Fruit fly (Drosophila melanogaster) Kc167 (cell line): Measurements from ENCODE around the gene Rsbp15.

ENCODE experiments used
- Myc ChIP-seq: fragments of >200 bp; optimal IDR thresholded peaks from 2 replicates; lab custom pipeline; 2017; ENCODE audit warnings: missing external identifiers
- Sin3A ChIP-seq: fragments of >200 bp; optimal IDR thresholded peaks from 2 replicates; lab custom pipeline; 2018; ENCODE audit warnings: missing external identifiers
- h ChIP-seq: fragments of >200 bp; optimal IDR thresholded peaks from 3 replicates; lab custom pipeline; 2018; ENCODE audit warnings: missing external identifiers
- insv ChIP-seq: fragments of >200 bp; optimal IDR thresholded peaks from 3 replicates; lab custom pipeline; 2018; ENCODE audit warnings: missing external identifiers
- psq ChIP-seq: fragments of >200 bp; optimal IDR thresholded peaks from 2 replicates; lab custom pipeline; 2017; ENCODE audit warnings: missing external identifiers
- ttk ChIP-seq: sonication (Bioruptor generic); optimal IDR thresholded peaks from 2 replicates; lab custom pipeline; 2017; ENCODE audit warnings: missing external identifiers

The Rsbp15 gene

DNA sequence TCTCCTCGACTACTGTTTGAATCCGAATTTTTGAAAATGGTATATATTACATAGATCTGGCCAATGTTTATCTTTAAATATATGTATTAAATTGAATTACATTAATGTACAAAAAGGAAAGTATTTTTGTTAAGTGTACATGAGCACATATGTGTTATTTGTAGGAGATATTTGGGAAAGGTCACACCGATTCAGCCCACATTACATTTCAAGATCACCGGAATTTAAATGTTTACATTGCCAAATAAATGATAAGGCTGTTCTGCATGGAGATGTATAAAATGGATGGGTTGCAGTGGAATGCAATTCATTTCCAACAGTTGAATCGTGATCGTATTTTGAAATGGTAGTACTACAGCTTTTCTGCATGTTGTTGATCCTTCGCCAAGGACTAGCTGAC is 6.9 kb downstream of the Rsbp15 start, which contains the start of gene CG3916:
CG3916 (plus strand) TSS at position 301 of the 400 bp plus-strand sequence.
- TF ChIP-seq h (lab: Kevin White, UChicago), result no peak
- no peak for TF ChIP-seq ttk (lab: Kevin White, UChicago)
- no peak for TF ChIP-seq Sin3A (lab: Kevin White, UChicago)
- TF ChIP-seq Myc (lab: Kevin White, UChicago), result no peak
- TF ChIP-seq psq, result no peak
- no peak for TF ChIP-seq insv (lab: Kevin White, UChicago)

DNA sequence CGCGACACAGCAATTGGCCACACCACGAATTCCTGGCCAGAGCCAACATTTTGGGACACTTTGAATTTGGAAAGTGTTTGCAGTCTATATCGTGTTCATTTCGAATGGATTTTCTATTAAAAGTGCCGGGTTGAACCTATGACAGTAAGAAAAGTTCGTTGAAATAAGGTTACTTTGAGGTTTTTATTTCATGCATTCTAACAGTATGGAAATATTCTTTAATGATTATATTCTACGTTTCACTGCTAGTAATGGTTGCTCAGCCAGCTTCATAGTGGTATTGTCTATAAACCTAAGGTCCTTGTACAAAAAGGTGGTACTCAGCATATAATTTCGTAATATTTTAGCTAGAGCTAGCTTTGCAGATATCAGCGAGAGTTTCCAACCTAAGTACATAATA is 10.4 kb downstream of the Rsbp15 start, which contains the start of gene Pglym87:
Pglym87 (minus strand) TSS at position 101 of the 400 bp plus-strand sequence.
- TF ChIP-seq ttk (lab: Kevin White, UChicago), result no peak

dm6 chr3R:12234584-12234983 is 12.4 kb downstream of the Rsbp15 start, which contains the start of gene Cyp313a5:
TSS of gene Cyp313a5 (minus strand) at chr3R:12234684.
- TF ChIP-seq Sin3A (lab: Kevin White, UChicago), result no peak
- no peak for TF ChIP-seq h (lab: Kevin White, UChicago)
- no peak for TF ChIP-seq psq
- no peak for TF ChIP-seq ttk (lab: Kevin White, UChicago)
- no peak for TF ChIP-seq Myc (lab: Kevin White, UChicago)
- no peak for TF ChIP-seq insv (lab: Kevin White, UChicago)

dm6 chr3R:12236804-12237203 is 14.6 kb downstream of the Rsbp15 start, which contains the start of gene Cyp313a2:
TSS of gene Cyp313a2 (minus strand) at chr3R:12236904.
- TF ChIP-seq Sin3A (lab: Kevin White, UChicago) (no peak), ttk (lab: Kevin White, UChicago) (no peak), Myc (lab: Kevin White, UChicago) (no peak), insv (lab: Kevin White, UChicago) (no peak), h (lab: Kevin White, UChicago) (no peak), psq (no peak)

DNA sequence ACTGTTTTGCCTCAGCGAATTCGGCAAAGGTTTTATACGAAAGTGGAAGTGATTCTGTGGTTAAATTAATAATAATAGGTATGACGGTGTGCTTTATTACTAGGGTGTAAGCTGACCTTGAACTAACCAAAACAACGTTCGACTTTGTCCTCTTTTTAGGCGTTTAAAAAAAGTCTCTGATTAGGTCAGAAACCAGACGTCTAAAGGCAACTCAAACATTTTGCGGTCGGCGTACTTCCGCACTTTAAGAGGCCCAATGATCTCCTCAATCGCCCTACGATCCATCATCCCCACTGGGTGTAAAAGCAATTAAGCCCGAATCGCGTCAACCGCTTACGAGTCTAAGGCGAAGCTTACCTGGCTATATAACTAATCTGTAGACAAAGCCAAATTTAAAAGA is 17.0 kb downstream of the Rsbp15 start, which contains the start of gene Cyp313a3:
Cyp313a3 (minus strand) TSS at position 101 of the 400 bp plus-strand sequence.
- no peak for TF ChIP-seq h (lab: Kevin White, UChicago)

DNA sequence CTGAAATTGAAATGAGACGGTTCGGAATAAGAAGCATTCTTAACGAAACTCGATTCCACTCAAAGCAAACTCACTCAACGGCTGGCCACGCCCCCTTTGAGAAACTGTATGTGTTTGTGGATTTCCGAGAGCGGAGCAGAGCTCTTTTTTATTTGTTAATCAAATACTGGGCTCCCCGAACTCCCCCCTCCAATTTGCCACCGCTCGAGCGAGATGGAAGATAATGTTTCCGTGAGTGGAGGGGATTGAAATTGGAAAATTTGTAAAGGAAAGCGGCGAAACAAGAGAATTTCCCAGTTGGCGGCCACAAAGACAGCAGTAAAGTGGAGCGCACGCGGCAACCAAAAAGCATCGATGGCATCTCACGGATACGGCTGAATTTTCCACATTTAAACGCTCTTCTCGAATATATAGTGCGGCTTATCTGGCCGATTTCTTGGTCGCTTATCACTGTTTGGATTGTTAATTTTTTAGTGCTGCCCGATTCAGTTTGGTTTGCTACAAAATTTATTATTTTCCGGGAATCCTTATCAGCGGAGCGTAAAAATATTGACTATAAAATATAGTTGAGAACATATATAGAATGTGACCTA is 22.4 kb downstream of the Rsbp15 start:
- TF ChIP-seq Myc (lab: Kevin White, UChicago) (no peak), psq (no peak), ttk (lab: Kevin White, UChicago) (no peak)

dm6 chr3R:12248243-12248642 is 26.1 kb downstream of the Rsbp15 start:
- TF ChIP-seq Sin3A (lab: Kevin White, UChicago), result no peak
- no peak for TF ChIP-seq insv (lab: Kevin White, UChicago)
- TF ChIP-seq h (lab: Kevin White, UChicago), result no peak
- TF ChIP-seq ttk (lab: Kevin White, UChicago), result no peak
- TF ChIP-seq Myc (lab: Kevin White, UChicago), result no peak
- TF ChIP-seq psq, result no peak

DNA sequence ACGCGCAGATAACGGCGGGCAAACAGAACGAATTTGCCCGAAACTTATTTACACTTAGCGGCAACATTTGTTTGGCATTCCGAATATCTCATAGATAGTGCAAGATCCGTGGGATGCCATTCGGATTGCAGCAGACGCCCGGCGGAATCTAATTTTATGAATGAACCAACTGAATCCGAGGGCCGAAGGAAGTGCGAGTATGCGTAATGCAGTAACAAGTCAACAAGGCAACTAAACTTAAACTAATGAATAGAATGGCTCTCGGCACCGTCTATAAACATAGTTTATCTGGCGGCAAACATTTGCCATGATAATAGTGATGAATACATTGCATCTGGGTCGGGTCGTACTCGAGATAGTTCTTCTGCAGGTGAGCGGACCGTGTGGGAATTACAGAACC is 28.0 kb downstream of the Rsbp15 start:
- TF ChIP-seq Myc (lab: Kevin White, UChicago) (no peak), Sin3A (lab: Kevin White, UChicago) (no peak), psq (no peak), insv (lab: Kevin White, UChicago) (no peak), h (lab: Kevin White, UChicago) (no peak), ttk (lab: Kevin White, UChicago) (no peak)

DNA sequence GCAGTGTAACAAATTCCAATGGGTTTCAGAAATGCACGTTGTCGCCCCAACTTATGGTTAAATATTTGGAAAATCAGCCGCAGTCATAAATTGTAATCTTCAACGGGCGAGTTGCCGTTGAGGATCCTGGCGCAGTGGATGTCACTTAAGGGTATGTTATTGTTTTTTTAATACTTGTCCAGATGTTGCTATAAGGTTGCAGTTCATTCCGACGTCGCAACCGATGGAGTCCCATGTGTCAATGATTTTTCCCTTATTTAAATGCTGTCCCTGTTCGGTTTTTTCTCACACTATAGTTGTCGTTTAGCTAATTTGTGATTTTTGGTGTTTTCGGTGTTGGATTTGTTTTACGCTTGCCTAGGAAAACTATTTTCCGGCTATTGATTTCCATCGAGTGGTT is 29.3 kb downstream of the Rsbp15 start:
- TF ChIP-seq Sin3A (lab: Kevin White, UChicago) (no peak), psq (no peak), h (lab: Kevin White, UChicago) (no peak), ttk (lab: Kevin White, UChicago) (no peak), Myc (lab: Kevin White, UChicago) (no peak), insv (lab: Kevin White, UChicago) (no peak)

- TF ChIP-seq psq (no peak), ttk (lab: Kevin White, UChicago) (no peak), h (lab: Kevin White, UChicago) (no peak), Myc (lab: Kevin White, UChicago) (no peak), Sin3A (lab: Kevin White, UChicago) (no peak), insv (lab: Kevin White, UChicago) (no peak)
Measured at dm6 chr3R:12252457-12253065, 30.4 kb downstream of the Rsbp15 start.

DNA sequence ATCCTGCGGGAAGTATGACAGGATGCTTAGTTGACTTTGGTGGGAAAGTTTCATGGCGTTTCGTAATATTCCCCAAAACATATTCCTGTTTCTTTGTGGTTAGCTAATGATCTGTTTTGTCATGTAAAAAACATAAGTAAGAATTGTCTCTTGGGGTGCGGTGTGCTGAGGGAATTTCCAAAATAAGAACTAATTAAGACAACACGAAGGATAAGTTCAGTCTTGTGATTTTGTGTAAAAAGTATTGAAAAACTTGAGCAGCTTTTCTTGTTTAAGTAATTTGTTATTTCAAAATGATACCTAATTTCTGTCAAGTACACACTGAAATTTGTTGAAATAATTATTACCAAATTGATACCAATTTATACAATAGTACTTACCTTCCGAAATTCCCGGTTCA is 31.7 kb downstream of the Rsbp15 start, which contains the start of gene CG3942:
CG3942 (plus strand) TSS at position 301 of the 400 bp plus-strand sequence.
- TF ChIP-seq Sin3A (lab: Kevin White, UChicago) (no peak), insv (lab: Kevin White, UChicago) (no peak), ttk (lab: Kevin White, UChicago) (no peak), h (lab: Kevin White, UChicago) (no peak), Myc (lab: Kevin White, UChicago) (no peak), psq (no peak)

dm6 chr3R:12258437-12258836 is 36.2 kb downstream of the Rsbp15 start, which contains the start of the genes CG44037 and svp:
TSS of gene CG44037 (plus strand) at chr3R:12258737.
TSS of gene svp (plus strand) at chr3R:12258737.
- TF ChIP-seq ttk (lab: Kevin White, UChicago), result no peak
- no peak for TF ChIP-seq insv (lab: Kevin White, UChicago)
- TF ChIP-seq Myc (lab: Kevin White, UChicago), result no peak
- no peak for TF ChIP-seq h (lab: Kevin White, UChicago)
- TF ChIP-seq psq, result no peak
- no peak for TF ChIP-seq Sin3A (lab: Kevin White, UChicago)
